Worm (Caenorhabditis elegans) whole organism, early embryonic: Measurements from ENCODE around the gene vwa-8.

ENCODE experiments used
- B0310.2 ChIP-seq: sonication (generic microtip); optimal IDR thresholded peaks from 2 replicates; lab custom pipeline; 2016; ENCODE audit warnings: mild to moderate bottlenecking, missing genetic modification characterization, missing compliant biosample characterization
- F13C5.2 ChIP-seq: sonication (generic microtip); optimal IDR thresholded peaks from 2 replicates; lab custom pipeline; 2017; ENCODE audit warnings: mild to moderate bottlenecking, missing genetic modification characterization, inconsistent platforms, missing compliant biosample characterization
- aly-1 ChIP-seq: sonication (generic microtip); optimal IDR thresholded peaks from 2 replicates; lab custom pipeline; 2016; ENCODE audit warnings: missing genetic modification characterization, missing compliant biosample characterization
- ama-1 ChIP-seq: fragments of 150-350 bp; optimal IDR thresholded peaks from 2 replicates; lab custom pipeline; 2014
- ceh-13 ChIP-seq: fragments of 200-800 bp; sonication (Bioruptor generic); optimal IDR thresholded peaks from 2 replicates; lab custom pipeline; 2018; ENCODE audit warnings: mild to moderate bottlenecking, missing genetic modification characterization, missing compliant biosample characterization
- ceh-36 ChIP-seq: sonication (generic microtip); optimal IDR thresholded peaks from 2 replicates; lab custom pipeline; 2016; ENCODE audit warnings: missing genetic modification characterization, inconsistent platforms, missing compliant biosample characterization
- ets-7 ChIP-seq: sonication (generic microtip); optimal IDR thresholded peaks from 2 replicates; lab custom pipeline; 2016; ENCODE audit warnings: missing genotype, missing genetic modification characterization, missing compliant biosample characterization
- flt-1 ChIP-seq: fragments of 200-800 bp; sonication (Bioruptor generic); IDR thresholded peaks from 2 replicates; pipeline ENCODE4 v1.3.6; 2022; ENCODE audit warnings: missing genetic modification characterization, missing compliant biosample characterization
- hmbx-1 ChIP-seq: sonication (generic microtip); optimal IDR thresholded peaks from 2 replicates; lab custom pipeline; 2016; ENCODE audit warnings: mild to moderate bottlenecking, missing genetic modification characterization, missing compliant biosample characterization
- hmg-4 ChIP-seq: fragments of 200-800 bp; sonication (Bioruptor generic); optimal IDR thresholded peaks from 2 replicates; lab custom pipeline; 2018; ENCODE audit warnings: mild to moderate bottlenecking, missing genetic modification characterization, missing compliant biosample characterization
- hnd-1 ChIP-seq: sonication (generic microtip); optimal IDR thresholded peaks from 2 replicates; lab custom pipeline; 2016; ENCODE audit warnings: missing genetic modification characterization, missing compliant biosample characterization
- pes-1 ChIP-seq: fragments of 200-800 bp; sonication (Bioruptor generic); IDR thresholded peaks from 2 replicates; pipeline ENCODE4 v1.3.6; 2022; ENCODE audit warnings: missing genetic modification reagents, missing genetic modification characterization, missing compliant biosample characterization
- scrt-1 ChIP-seq: fragments of 200-800 bp; sonication (Bioruptor generic); IDR thresholded peaks from 2 replicates; pipeline ENCODE4 v1.3.6; 2022; ENCODE audit warnings: missing genetic modification characterization, missing compliant biosample characterization
- sea-1 ChIP-seq: fragments of 200-800 bp; sonication (Bioruptor generic); conservative IDR thresholded peaks from 2 replicates; pipeline ENCODE4 v1.3.6; 2022; ENCODE audit warnings: missing genetic modification characterization, missing compliant biosample characterization
- tbx-11 ChIP-seq: fragments of 200-800 bp; sonication (Bioruptor generic); IDR thresholded peaks from 2 replicates; pipeline ENCODE4 v1.3.6; 2022; ENCODE audit warnings: missing genetic modification characterization, missing compliant biosample characterization
- tbx-37 ChIP-seq: fragments of 200-800 bp; sonication (Bioruptor generic); conservative IDR thresholded peaks from 2 replicates; pipeline ENCODE4 v1.3.6; 2022; ENCODE audit warnings: missing genetic modification reagents, missing genetic modification characterization, missing compliant biosample characterization
- tra-4 ChIP-seq: sonication (generic microtip); optimal IDR thresholded peaks from 2 replicates; lab custom pipeline; 2017; ENCODE audit warnings: missing genetic modification characterization, missing compliant biosample characterization

The vwa-8 gene

ce11 chrX:13004491-13005093 is 13.3 kb downstream of the vwa-8 start:
- TF ChIP-seq ceh-36 (tag; lab: Kevin White, UChicago) (no peak), F13C5.2 (no peak), tbx-37 (GFP tag; lab: Robert Waterston, UW) (no peak), pes-1 (GFP tag; lab: Robert Waterston, UW) (no peak), tbx-11 (no peak), B0310.2 (tag; lab: Kevin White, UChicago) (no peak), hnd-1 (no peak), sea-1 (GFP tag; lab: Robert Waterston, UW) (no peak), hmg-4 (no peak), tra-4 (tag; lab: Kevin White, UChicago) (no peak)

ce11 chrX:13005730-13006129 is 14.5 kb downstream of the vwa-8 start:
- no peak for TF ChIP-seq ceh-36 (tag; lab: Kevin White, UChicago)
- no peak for TF ChIP-seq F13C5.2
- TF ChIP-seq aly-1 (tag; lab: Kevin White, UChicago), result no peak
- TF ChIP-seq tbx-37 (GFP tag; lab: Robert Waterston, UW), result no peak
- no peak for TF ChIP-seq B0310.2 (tag; lab: Kevin White, UChicago)
- no peak for TF ChIP-seq scrt-1 (GFP tag; lab: Robert Waterston, UW)
- TF ChIP-seq hmg-4, result no peak
- no peak for TF ChIP-seq ama-1 (lab: Kevin White, UChicago)
- TF ChIP-seq hmbx-1 (tag; lab: Kevin White, UChicago), result no peak
- TF ChIP-seq pes-1 (GFP tag; lab: Robert Waterston, UW), result no peak
- no peak for TF ChIP-seq ets-7
- no peak for TF ChIP-seq tra-4 (tag; lab: Kevin White, UChicago)
- no peak for TF ChIP-seq sea-1 (GFP tag; lab: Robert Waterston, UW)
- TF ChIP-seq hnd-1, result no peak
- TF ChIP-seq tbx-11, result no peak
- no peak for TF ChIP-seq flt-1 (GFP tag; lab: Robert Waterston, UW)
- no peak for TF ChIP-seq ceh-13

ce11 chrX:13006328-13006727 is 15.1 kb downstream of the vwa-8 start:
- TF ChIP-seq flt-1 (GFP tag; lab: Robert Waterston, UW) (no peak), tbx-37 (GFP tag; lab: Robert Waterston, UW) (no peak)

ce11 chrX:13006734-13007133 is 15.5 kb downstream of the vwa-8 start:
- TF ChIP-seq tbx-37 (GFP tag; lab: Robert Waterston, UW) (no peak), ama-1 (lab: Kevin White, UChicago) (no peak), scrt-1 (GFP tag; lab: Robert Waterston, UW) (no peak), hmg-4 (no peak), hmbx-1 (tag; lab: Kevin White, UChicago) (no peak), pes-1 (GFP tag; lab: Robert Waterston, UW) (no peak), ets-7 (no peak), ceh-13 (no peak), sea-1 (GFP tag; lab: Robert Waterston, UW) (no peak), aly-1 (tag; lab: Kevin White, UChicago) (no peak), B0310.2 (tag; lab: Kevin White, UChicago) (no peak), hnd-1 (no peak), tra-4 (tag; lab: Kevin White, UChicago) (no peak), ceh-36 (tag; lab: Kevin White, UChicago) (no peak), flt-1 (GFP tag; lab: Robert Waterston, UW) (no peak), tbx-11 (no peak), F13C5.2 (no peak)

ce11 chrX:13007857-13008813 is 16.9 kb downstream of the vwa-8 start, which contains the start of gene nhr-25:
TSS of gene nhr-25 (plus strand) at chrX:13008493.
- TF ChIP-seq ama-1 (lab: Kevin White, UChicago), result no peak
- TF ChIP-seq ets-7, result peak; percentile 25
- no peak for TF ChIP-seq scrt-1 (GFP tag; lab: Robert Waterston, UW)
- TF ChIP-seq hmbx-1 (tag; lab: Kevin White, UChicago), result no peak
- TF ChIP-seq flt-1 (GFP tag; lab: Robert Waterston, UW), result 0 out of 2 replicates have a peak, but pooled peaks have one; percentile 6
- TF ChIP-seq hmg-4, result peak; percentile 39
- TF ChIP-seq tra-4 (tag; lab: Kevin White, UChicago), result no peak

ce11 chrX:13008895-13009294 is 17.6 kb downstream of the vwa-8 start:
- TF ChIP-seq aly-1 (tag; lab: Kevin White, UChicago) (no peak), ceh-13 (no peak), F13C5.2 (no peak), tra-4 (tag; lab: Kevin White, UChicago) (no peak), tbx-37 (GFP tag; lab: Robert Waterston, UW) (no peak), tbx-11 (no peak), hnd-1 (no peak), hmg-4 (no peak), scrt-1 (GFP tag; lab: Robert Waterston, UW) (no peak), flt-1 (GFP tag; lab: Robert Waterston, UW) (no peak), sea-1 (GFP tag; lab: Robert Waterston, UW) (no peak), pes-1 (GFP tag; lab: Robert Waterston, UW) (no peak), ets-7 (no peak), hmbx-1 (tag; lab: Kevin White, UChicago) (no peak), ceh-36 (tag; lab: Kevin White, UChicago) (no peak), ama-1 (lab: Kevin White, UChicago) (no peak), B0310.2 (tag; lab: Kevin White, UChicago) (no peak)

- no peak for TF ChIP-seq ceh-13
- TF ChIP-seq ceh-36 (tag; lab: Kevin White, UChicago), result no peak
- no peak for TF ChIP-seq F13C5.2
- no peak for TF ChIP-seq aly-1 (tag; lab: Kevin White, UChicago)
- TF ChIP-seq scrt-1 (GFP tag; lab: Robert Waterston, UW), result no peak
- no peak for TF ChIP-seq pes-1 (GFP tag; lab: Robert Waterston, UW)
- no peak for TF ChIP-seq hnd-1
Observed at ce11 chrX:13009645-13010044, 18.4 kb downstream of the vwa-8 start.
